Worm (Caenorhabditis elegans): ENCODE data around the gene C32D5.11.

- TF ChIP-seq ets-7 (tag; optimal IDR thresholded peaks at IDR 0.05) (no peak), hmg-4 (GFP tag; optimal IDR thresholded peaks at IDR 0.05) (no peak), ama-1 (optimal IDR thresholded peaks at IDR 0.05) (no peak), sea-1 (GFP tag; conservative IDR thresholded peaks at IDR 0.05) (no peak), flt-1 (GFP tag; IDR thresholded peaks at IDR 0.05) (no peak), aly-1 (tag; optimal IDR thresholded peaks at IDR 0.05) (no peak), ceh-13 (GFP tag; optimal IDR thresholded peaks at IDR 0.05) (no peak), tra-4 (tag; optimal IDR thresholded peaks at IDR 0.05) (no peak), hmbx-1 (tag; optimal IDR thresholded peaks at IDR 0.05) (no peak), tbx-37 (GFP tag; conservative IDR thresholded peaks at IDR 0.05) (no peak), pes-1 (GFP tag; IDR thresholded peaks at IDR 0.05) (no peak), tbx-11 (GFP tag; IDR thresholded peaks at IDR 0.05) (no peak)
Observed at ce11 chrII:6322979-6323378, 32.3 kb downstream of the C32D5.11 start, which contains the start of gene C32D5.4.
